Worm (Caenorhabditis elegans): Measurements from ENCODE around the gene R11.3.
"Not testable (repeated sequence)": the region's sequence is repeated elsewhere in the genome, so short reads cannot be mapped to it uniquely, and the experiment has no call there.

The R11.3 gene

DNA sequence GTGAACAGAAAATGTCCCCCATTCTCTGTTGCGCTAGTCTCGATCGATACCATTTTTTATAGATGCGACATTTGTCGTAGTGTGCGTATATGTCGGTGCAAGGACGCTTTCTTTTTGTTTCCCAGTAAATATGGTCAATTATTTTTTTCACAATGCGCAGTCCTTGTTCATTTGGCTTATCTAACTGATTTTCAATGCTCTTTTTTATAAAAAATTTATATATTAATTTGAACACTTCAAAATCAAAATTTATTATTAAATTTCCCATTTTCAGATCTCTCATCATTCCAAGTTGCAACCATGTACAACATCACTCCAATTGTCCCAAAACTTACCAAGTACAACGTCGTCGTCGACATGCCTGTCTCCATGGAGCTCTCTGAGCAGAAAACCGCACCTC lies 18.1 kb upstream of the R11.3 start, which contains the start of gene F23A7.1:
F23A7.1 (plus strand) TSS at position 301 of the 400 bp plus-strand sequence.
- TF ChIP-seq ttx-3 (tag; optimal IDR thresholded peaks at IDR 0.05) (no peak), ceh-24 (tag; optimal IDR thresholded peaks at IDR 0.05) (no peak), ztf-16 (tag; optimal IDR thresholded peaks at IDR 0.05) (no peak), hlh-15 (tag; optimal IDR thresholded peaks at IDR 0.05) (no peak), ceh-9 (tag; optimal IDR thresholded peaks at IDR 0.05) (no peak), ama-1 (optimal IDR thresholded peaks at IDR 0.05) (no peak), unc-42 (tag; optimal IDR thresholded peaks at IDR 0.05) (no peak), tbx-7 (tag; optimal IDR thresholded peaks at IDR 0.05) (no peak), dve-1 (tag; optimal IDR thresholded peaks at IDR 0.05) (no peak), lin-11 (tag; optimal IDR thresholded peaks at IDR 0.05) (no peak), unc-3 (GFP tag; conservative IDR thresholded peaks at IDR 0.05) (no peak), unc-3 (tag; optimal IDR thresholded peaks at IDR 0.05) (no peak), ets-4 (tag; optimal IDR thresholded peaks at IDR 0.05) (no peak), ceh-19 (GFP tag; optimal IDR thresholded peaks at IDR 0.05) (no peak), nhr-232 (tag; optimal IDR thresholded peaks at IDR 0.05) (no peak), mec-3 (tag; optimal IDR thresholded peaks at IDR 0.05; ENCODE audit: borderline replicate concordance) (no peak), ceh-45 (GFP tag; IDR thresholded peaks at IDR 0.05) (no peak), ceh-14 (tag; optimal IDR thresholded peaks at IDR 0.05) (no peak), Y22D7AL.16 (tag; optimal IDR thresholded peaks at IDR 0.05) (no peak)

DNA sequence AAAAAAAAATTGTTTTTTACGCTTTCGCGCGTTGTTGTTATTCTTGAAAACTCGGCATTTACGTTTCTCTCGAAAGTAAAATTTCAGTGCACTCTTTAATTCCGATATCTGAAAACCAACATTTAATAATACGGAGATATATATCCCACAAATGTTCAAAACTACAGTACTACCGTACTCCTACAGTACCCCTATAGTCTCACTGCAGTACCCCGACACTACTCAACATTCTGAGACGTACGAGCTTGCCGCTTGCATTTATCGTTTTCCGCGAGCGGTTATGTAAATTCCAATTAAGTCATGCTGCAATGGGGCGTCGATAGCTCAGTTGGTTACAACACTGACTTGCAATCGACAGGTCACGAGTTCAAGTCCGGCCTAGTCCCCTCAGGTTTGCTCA lies 14.0 kb upstream of the R11.3 start, which contains the start of gene F23A7.8:
F23A7.8 (plus strand) TSS at position 301 of the 400 bp plus-strand sequence.
- not testable (repeated sequence) for TF ChIP-seq ceh-24 (tag; optimal IDR thresholded peaks at IDR 0.05); zip-5 (tag; optimal IDR thresholded peaks at IDR 0.05); C38D4.7 (GFP tag; optimal IDR thresholded peaks at IDR 0.05)

DNA sequence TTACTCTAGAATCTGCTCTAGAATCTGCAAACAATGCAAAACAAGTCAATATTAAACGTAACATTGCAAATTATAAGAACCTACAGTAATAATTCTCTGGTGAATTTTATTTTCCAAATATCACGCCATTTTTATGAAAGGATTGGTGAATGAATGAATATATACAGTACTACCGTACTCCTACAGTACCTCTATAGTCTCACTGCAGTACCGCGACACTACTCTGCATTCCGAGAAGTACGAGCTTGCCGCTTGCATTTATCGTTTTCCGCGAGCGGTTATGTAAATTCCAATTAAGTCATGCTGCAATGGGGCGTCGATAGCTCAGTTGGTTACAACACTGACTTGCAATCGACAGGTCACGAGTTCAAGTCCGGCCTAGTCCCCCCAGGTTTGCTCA lies 13.3 kb upstream of the R11.3 start, which contains the start of gene F23A7.4:
F23A7.4 (plus strand) TSS at position 301 of the 400 bp plus-strand sequence.
- TF ChIP-seq pqm-1, ceh-30, odd-2 (tag; optimal IDR thresholded peaks at IDR 0.05): not testable (repeated sequence)

DNA sequence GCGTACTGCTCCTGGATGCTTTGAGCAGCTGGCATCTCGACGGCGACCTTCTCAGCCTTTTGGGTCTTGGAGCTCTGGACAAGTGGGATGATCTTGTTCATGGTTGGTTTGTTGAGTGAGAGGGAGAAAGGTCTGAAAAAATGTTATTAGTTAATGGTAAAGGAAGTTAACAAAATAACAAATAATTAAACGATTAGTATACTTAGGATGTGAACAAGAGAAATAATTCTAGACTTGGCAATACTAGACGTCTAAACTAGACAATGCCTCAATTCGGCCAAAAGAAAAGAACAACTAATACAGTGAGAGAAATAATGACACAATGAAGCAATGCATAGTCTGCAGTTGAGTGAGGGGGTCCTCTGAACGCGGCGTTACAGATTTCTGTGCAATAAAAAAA lies 11.5 kb upstream of the R11.3 start, which contains the start of gene R11.4:
R11.4 (minus strand) TSS at position 101 of the 400 bp plus-strand sequence.
- no peak for TF ChIP-seq nhr-11 (tag; optimal IDR thresholded peaks at IDR 0.05)

DNA sequence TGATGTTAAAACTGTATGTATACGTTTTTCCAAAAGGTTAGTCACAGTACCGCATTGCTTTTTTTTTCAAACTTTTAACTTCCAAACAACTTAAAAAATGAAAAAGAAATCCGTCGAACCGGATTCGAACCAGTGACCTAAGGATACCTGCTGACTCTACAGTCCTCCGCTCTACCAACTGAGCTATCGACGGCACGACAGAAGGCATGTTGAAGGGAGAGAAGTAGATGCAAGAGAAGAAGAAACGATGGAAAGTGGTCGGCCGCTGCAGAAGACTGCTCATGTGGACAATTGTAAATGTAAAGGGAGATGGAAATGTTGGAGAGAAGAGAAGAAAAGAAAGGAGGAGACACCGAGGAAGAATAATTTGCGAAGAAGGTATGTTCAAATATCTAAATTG lies 10.6 kb upstream of the R11.3 start:
- TF ChIP-seq ceh-48 (tag; optimal IDR thresholded peaks at IDR 0.05) (peak; percentile 68), lim-6 (tag; optimal IDR thresholded peaks at IDR 0.05) (peak; percentile 36), ttx-3 (tag; optimal IDR thresholded peaks at IDR 0.05) (peak; percentile 65), odd-2 (tag; optimal IDR thresholded peaks at IDR 0.05) (no peak), sox-4 (tag; optimal IDR thresholded peaks at IDR 0.05) (peak; percentile 83), ceh-30 (tag; optimal IDR thresholded peaks at IDR 0.05) (peak; percentile 87), ceh-45 (GFP tag; IDR thresholded peaks at IDR 0.05) (peak; percentile 80), nhr-11 (tag; optimal IDR thresholded peaks at IDR 0.05) (no peak), dve-1 (tag; optimal IDR thresholded peaks at IDR 0.05) (peak; percentile 84), K02D7.2 (tag; optimal IDR thresholded peaks at IDR 0.05) (peak; percentile 69), fax-1 (tag; optimal IDR thresholded peaks at IDR 0.05) (peak; percentile 77), mec-3 (tag; optimal IDR thresholded peaks at IDR 0.05; ENCODE audit: borderline replicate concordance) (no peak), ceh-9 (tag; optimal IDR thresholded peaks at IDR 0.05) (peak; percentile 63), pat-9 (tag; optimal IDR thresholded peaks at IDR 0.05) (peak; percentile 82), ceh-34 (tag; optimal IDR thresholded peaks at IDR 0.05) (peak; percentile 73), C38D4.7 (GFP tag; optimal IDR thresholded peaks at IDR 0.05) (peak; percentile 77), sox-2 (GFP tag; IDR thresholded peaks at IDR 0.05) (peak; percentile 81), C08G9.2 (tag; optimal IDR thresholded peaks at IDR 0.05) (peak; percentile 84), fkh-6 (tag; optimal IDR thresholded peaks at IDR 0.05) (peak; percentile 71), ahr-1 (tag; optimal IDR thresholded peaks at IDR 0.05) (peak; percentile 46), elt-4 (tag; optimal IDR thresholded peaks at IDR 0.05) (no peak), madf-2 (tag; optimal IDR thresholded peaks at IDR 0.05) (peak; percentile 67), unc-42 (tag; optimal IDR thresholded peaks at IDR 0.05) (peak; percentile 45), pax-1 (tag; optimal IDR thresholded peaks at IDR 0.05) (peak; percentile 18), ceh-2 (tag; optimal IDR thresholded peaks at IDR 0.05) (peak; percentile 72), ref-2 (tag; optimal IDR thresholded peaks at IDR 0.05) (peak; percentile 86), ceh-18 (tag; optimal IDR thresholded peaks at IDR 0.05) (peak; percentile 84), T23F11.4 (GFP tag; optimal IDR thresholded peaks at IDR 0.05) (peak; percentile 82), lin-11 (tag; optimal IDR thresholded peaks at IDR 0.05) (peak; percentile 65), ceh-6 (GFP tag; optimal IDR thresholded peaks at IDR 0.05) (peak; percentile 86)
